Fruit fly (Drosophila melanogaster) whole organism, pupa: ENCODE results near the gene CG14082.

Source experiments
- CG10348 ChIP-seq: fragments of 200-800 bp; sonication (Bioruptor generic); IDR thresholded peaks from 2 replicates; pipeline ENCODE4 v1.3.6; 2022; ENCODE audit warnings: missing biosample characterization, missing genetic modification characterization
- CG12605 ChIP-seq: fragments of 200-800 bp; sonication (Bioruptor generic); IDR thresholded peaks from 2 replicates; pipeline ENCODE4 v1.3.6; 2022; ENCODE audit warnings: missing biosample characterization, missing genetic modification characterization
- CG13204 ChIP-seq: fragments of 200-800 bp; sonication (Bioruptor generic); optimal IDR thresholded peaks from 2 replicates; lab custom pipeline; 2018; ENCODE audit warnings: missing biosample characterization, mild to moderate bottlenecking, missing genetic modification characterization, moderate library complexity
- CG14655 ChIP-seq: fragments of 200-800 bp; sonication (Bioruptor generic); optimal IDR thresholded peaks from 3 replicates; lab custom pipeline; 2017; ENCODE audit warnings: mild to moderate bottlenecking, missing biosample characterization, missing genetic modification reagents, missing genetic modification characterization
- CG15710 ChIP-seq: fragments of 200-800 bp; sonication (Bioruptor generic); optimal IDR thresholded peaks from 2 replicates; lab custom pipeline; 2018; ENCODE audit warnings: missing biosample characterization, mild to moderate bottlenecking, missing genetic modification characterization, moderate library complexity
- CG17806 ChIP-seq: fragments of 200-800 bp; sonication (Bioruptor generic); optimal IDR thresholded peaks from 2 replicates; lab custom pipeline; 2018; ENCODE audit warnings: missing biosample characterization, mild to moderate bottlenecking, missing genetic modification characterization, moderate library complexity
- CG32121 ChIP-seq: fragments of 200-800 bp; sonication (Bioruptor generic); IDR thresholded peaks from 2 replicates; pipeline ENCODE4 v1.3.6; 2022; ENCODE audit warnings: missing biosample characterization, missing genetic modification characterization
- CG34367 ChIP-seq: fragments of 200-800 bp; sonication (Bioruptor generic); optimal IDR thresholded peaks from 2 replicates; lab custom pipeline; 2018; ENCODE audit warnings: missing biosample characterization, mild to moderate bottlenecking, missing genetic modification characterization
- CG4496 ChIP-seq: fragments of 200-800 bp; sonication (Bioruptor generic); IDR thresholded peaks from 3 replicates; pipeline ENCODE4 v1.3.6; 2022; ENCODE audit warnings: missing biosample characterization, missing genetic modification characterization
- CG8159 ChIP-seq: fragments of 200-800 bp; sonication (Bioruptor generic); optimal IDR thresholded peaks from 3 replicates; lab custom pipeline; 2018; ENCODE audit warnings: missing biosample characterization, mild to moderate bottlenecking, missing genetic modification characterization, moderate library complexity
- CG8301 ChIP-seq: fragments of 200-800 bp; sonication (Bioruptor generic); optimal IDR thresholded peaks from 2 replicates; lab custom pipeline; 2018; ENCODE audit warnings: missing biosample characterization, mild to moderate bottlenecking, missing genetic modification characterization
- CG9948 ChIP-seq: fragments of 200-800 bp; sonication (Bioruptor generic); optimal IDR thresholded peaks from 2 replicates; lab custom pipeline; 2018; ENCODE audit warnings: missing biosample characterization, mild to moderate bottlenecking, missing genetic modification characterization, moderate library complexity
- D1 ChIP-seq: fragments of 200-800 bp; sonication (Bioruptor generic); optimal IDR thresholded peaks from 2 replicates; lab custom pipeline; 2018; ENCODE audit warnings: missing biosample characterization, mild to moderate bottlenecking, missing genetic modification characterization, moderate library complexity
- EcR ChIP-seq: fragments of 200-800 bp; sonication (Bioruptor generic); optimal IDR thresholded peaks from 3 replicates; lab custom pipeline; 2019; ENCODE audit warnings: missing biosample characterization, missing genetic modification characterization, mild to moderate bottlenecking, moderate library complexity, missing genetic modification reagents
- Ets98B ChIP-seq: fragments of 200-800 bp; sonication (Bioruptor generic); IDR thresholded peaks from 2 replicates; pipeline ENCODE4 v1.3.6; 2022; ENCODE audit warnings: missing biosample characterization, missing genetic modification characterization
- Pif1A ChIP-seq: fragments of 200-800 bp; sonication (Bioruptor generic); optimal IDR thresholded peaks from 3 replicates; lab custom pipeline; 2016; ENCODE audit warnings: missing biosample characterization, missing genetic modification characterization
- Pif1B ChIP-seq: fragments of 200-800 bp; sonication (Bioruptor generic); optimal IDR thresholded peaks from 3 replicates; lab custom pipeline; 2016; ENCODE audit warnings: missing biosample characterization, missing genetic modification characterization
- Snoo ChIP-seq: fragments of 200-800 bp; sonication (Bioruptor generic); optimal IDR thresholded peaks from 3 replicates; lab custom pipeline; 2017; ENCODE audit warnings: missing biosample characterization, mild to moderate bottlenecking, missing genetic modification characterization, inconsistent platforms
- fd96Ca ChIP-seq: fragments of 200-800 bp; sonication (Bioruptor generic); IDR thresholded peaks from 3 replicates; pipeline ENCODE4 v1.3.6; 2022; ENCODE audit warnings: missing biosample characterization, missing genetic modification characterization
- gl ChIP-seq: fragments of 200-800 bp; sonication (Bioruptor generic); optimal IDR thresholded peaks from 2 replicates; lab custom pipeline; 2018; ENCODE audit warnings: missing biosample characterization, mild to moderate bottlenecking, missing genetic modification characterization
- rn ChIP-seq: fragments of 200-800 bp; sonication (Bioruptor generic); IDR thresholded peaks from 2 replicates; pipeline ENCODE4 v1.3.6; 2022; ENCODE audit warnings: missing biosample characterization, missing genetic modification characterization

The CG14082 gene

dm6 chr3L:19080926-19081700 is 57.7 kb downstream of the CG14082 start:
- TF ChIP-seq rn (GFP tag; lab: Robert Waterston, UW), result no peak
- TF ChIP-seq EcR (GFP tag; lab: Kevin White, UChicago), result peak; percentile 98
- TF ChIP-seq CG10348, result no peak
- TF ChIP-seq fd96Ca, result 0 out of 3 replicates have a peak, but pooled peaks have one; percentile 10
- TF ChIP-seq CG34367 (tag; lab: Kevin White, UChicago), result no peak
- TF ChIP-seq CG4496 (GFP tag; lab: Robert Waterston, UW), result no peak
- TF ChIP-seq CG8159 (tag; lab: Kevin White, UChicago), result peak; percentile 47
- no peak for TF ChIP-seq CG8301 (tag; lab: Kevin White, UChicago)
- TF ChIP-seq CG12605 (GFP tag; lab: Robert Waterston, UW), result no peak; the same call in 1 of the 2 replicates
- no peak for TF ChIP-seq CG9948 (tag; lab: Kevin White, UChicago)
- TF ChIP-seq Ets98B (GFP tag; lab: Robert Waterston, UW), result no peak; the same call in 1 of the 2 replicates
- TF ChIP-seq CG14655 (GFP tag; lab: Kevin White, UChicago), result peak; percentile 35
- TF ChIP-seq Pif1A (GFP tag; lab: Kevin White, UChicago), result no peak
- TF ChIP-seq CG17806 (tag; lab: Kevin White, UChicago), result no peak
- no peak for TF ChIP-seq CG32121 (GFP tag; lab: Robert Waterston, UW)
- no peak for TF ChIP-seq gl (tag; lab: Kevin White, UChicago)
- TF ChIP-seq CG13204 (GFP tag; lab: Kevin White, UChicago), result peak; percentile 42
- no peak for TF ChIP-seq CG15710
- no peak for TF ChIP-seq D1 (tag; lab: Kevin White, UChicago)
- TF ChIP-seq Snoo (tag; lab: Kevin White, UChicago), result no peak
- TF ChIP-seq Pif1B (GFP tag; lab: Kevin White, UChicago), result no peak
- TF ChIP-seq, all 21 proteins: peak for 5

- TF ChIP-seq CG8159 (tag; lab: Kevin White, UChicago) (peak; percentile 80), D1 (tag; lab: Kevin White, UChicago) (peak; percentile 31), fd96Ca (peak; percentile 54; the same call in 1 of the 3 replicates), Snoo (tag; lab: Kevin White, UChicago) (peak; percentile 73), gl (tag; lab: Kevin White, UChicago) (no peak), CG12605 (GFP tag; lab: Robert Waterston, UW) (no peak), CG10348 (no peak), EcR (GFP tag; lab: Kevin White, UChicago) (no peak), CG34367 (tag; lab: Kevin White, UChicago) (peak; percentile 38), CG32121 (GFP tag; lab: Robert Waterston, UW) (peak; percentile 47), CG13204 (GFP tag; lab: Kevin White, UChicago) (no peak), CG8301 (tag; lab: Kevin White, UChicago) (peak; percentile 73), Ets98B (GFP tag; lab: Robert Waterston, UW) (no peak; the same call in 1 of the 2 replicates), CG15710 (peak; percentile 61), CG9948 (tag; lab: Kevin White, UChicago) (peak; percentile 60), rn (GFP tag; lab: Robert Waterston, UW) (no peak), Pif1A (GFP tag; lab: Kevin White, UChicago) (peak; percentile 72), CG4496 (GFP tag; lab: Robert Waterston, UW) (no peak; the same call in 1 of the 3 replicates), Pif1B (GFP tag; lab: Kevin White, UChicago) (peak; percentile 68), CG14655 (GFP tag; lab: Kevin White, UChicago) (peak; percentile 85), CG17806 (tag; lab: Kevin White, UChicago) (peak; percentile 21)
Observed at dm6 chr3L:19079798-19080691, 58.7 kb downstream of the CG14082 start.

- TF ChIP-seq CG15710, result no peak
- no peak for TF ChIP-seq CG9948 (tag; lab: Kevin White, UChicago)
- TF ChIP-seq EcR (GFP tag; lab: Kevin White, UChicago), result peak; percentile 55
- no peak for TF ChIP-seq D1 (tag; lab: Kevin White, UChicago)
- no peak for TF ChIP-seq CG14655 (GFP tag; lab: Kevin White, UChicago)
- no peak for TF ChIP-seq CG32121 (GFP tag; lab: Robert Waterston, UW)
- no peak for TF ChIP-seq CG10348
- TF ChIP-seq rn (GFP tag; lab: Robert Waterston, UW), result no peak
- TF ChIP-seq CG12605 (GFP tag; lab: Robert Waterston, UW), result 0 out of 2 replicates have a peak, but pooled peaks have one; percentile 15
- TF ChIP-seq CG34367 (tag; lab: Kevin White, UChicago), result no peak
- TF ChIP-seq CG8301 (tag; lab: Kevin White, UChicago), result no peak
- TF ChIP-seq CG4496 (GFP tag; lab: Robert Waterston, UW), result peak; percentile 16; the same call in 1 of the 3 replicates
- TF ChIP-seq CG13204 (GFP tag; lab: Kevin White, UChicago), result peak; percentile 72
- TF ChIP-seq Pif1A (GFP tag; lab: Kevin White, UChicago), result no peak
- peak; percentile 69 for TF ChIP-seq gl (tag; lab: Kevin White, UChicago)
- TF ChIP-seq CG17806 (tag; lab: Kevin White, UChicago), result no peak
- no peak for TF ChIP-seq Pif1B (GFP tag; lab: Kevin White, UChicago)
- TF ChIP-seq fd96Ca, result peak; percentile 48; the same call in 1 of the 3 replicates
- no peak for TF ChIP-seq Ets98B (GFP tag; lab: Robert Waterston, UW)
- no peak for TF ChIP-seq Snoo (tag; lab: Kevin White, UChicago)
- no peak for TF ChIP-seq CG8159 (tag; lab: Kevin White, UChicago)
- TF ChIP-seq, all 21 proteins: peak for 6
Observed at dm6 chr3L:19079067-19079466, 59.7 kb downstream of the CG14082 start.
